Fruit fly (Drosophila melanogaster) whole organism, embryonic: ENCODE data around the gene Mst98Cb.
A peak's percentile ranks its signal among the peaks of the same experiment; 100 is the strongest.

Experiments used
- Aef1 ChIP-seq: fragments of 200-800 bp; sonication (Bioruptor generic); IDR thresholded peaks from 3 replicates; pipeline ENCODE4 v1.3.6; 2022; ENCODE audit warnings: missing biosample characterization, missing genetic modification characterization
- Atf3 ChIP-seq: fragments of 200-800 bp; sonication (Bioruptor generic); optimal IDR thresholded peaks from 3 replicates; lab custom pipeline; 2016; ENCODE audit warnings: missing biosample characterization, missing genetic modification characterization
- CG11093 ChIP-seq: fragments of 200-800 bp; sonication (Bioruptor generic); IDR thresholded peaks from 3 replicates; pipeline ENCODE4 v1.3.6; 2022; ENCODE audit warnings: missing biosample characterization, missing genetic modification characterization
- CG11398 ChIP-seq: fragments of 200-800 bp; sonication (Bioruptor generic); optimal IDR thresholded peaks from 2 replicates; lab custom pipeline; 2016; ENCODE audit warnings: missing biosample characterization, missing genetic modification characterization
- CG11696 ChIP-seq: fragments of 200-800 bp; sonication (Bioruptor generic); IDR thresholded peaks from 2 replicates; pipeline ENCODE4 v1.3.6; 2022; ENCODE audit warnings: missing biosample characterization, missing genetic modification characterization
- CG11723 ChIP-seq: fragments of 200-800 bp; sonication (Bioruptor generic); optimal IDR thresholded peaks from 2 replicates; lab custom pipeline; 2017; ENCODE audit warnings: missing biosample characterization, mild to moderate bottlenecking, missing genetic modification characterization
- CG1233 ChIP-seq: fragments of 200-800 bp; sonication (Bioruptor generic); optimal IDR thresholded peaks from 4 replicates; lab custom pipeline; 2018; ENCODE audit warnings: missing biosample characterization, mild to moderate bottlenecking, missing genetic modification characterization
- CG14441 ChIP-seq: fragments of 200-800 bp; sonication (Bioruptor generic); IDR thresholded peaks from 2 replicates; pipeline ENCODE4 v1.3.6; 2022; ENCODE audit warnings: missing biosample characterization, missing genetic modification characterization
- CG15011 ChIP-seq: fragments of 200-800 bp; sonication (Bioruptor generic); optimal IDR thresholded peaks from 3 replicates; lab custom pipeline; 2018; ENCODE audit warnings: missing biosample characterization, mild to moderate bottlenecking, missing genetic modification characterization
- CG15479 ChIP-seq: fragments of 200-800 bp; sonication (Bioruptor generic); optimal IDR thresholded peaks from 3 replicates; lab custom pipeline; 2019; ENCODE audit warnings: missing biosample characterization, mild to moderate bottlenecking, missing genetic modification characterization, moderate library complexity
- CG15696 ChIP-seq: fragments of 200-800 bp; sonication (Bioruptor generic); optimal IDR thresholded peaks from 2 replicates; lab custom pipeline; 2019; ENCODE audit warnings: missing biosample characterization, mild to moderate bottlenecking, missing genetic modification characterization, moderate library complexity
- CG17385 ChIP-seq: fragments of 200-800 bp; sonication (Bioruptor generic); optimal IDR thresholded peaks from 3 replicates; lab custom pipeline; 2018; ENCODE audit warnings: missing biosample characterization, mild to moderate bottlenecking, missing genetic modification characterization
- CG2120 ChIP-seq: fragments of 200-800 bp; sonication (Bioruptor generic); optimal IDR thresholded peaks from 3 replicates; lab custom pipeline; 2016; ENCODE audit warnings: missing biosample characterization, missing genetic modification characterization
- CG2875 ChIP-seq: fragments of 200-800 bp; sonication (Bioruptor generic); optimal IDR thresholded peaks from 2 replicates; lab custom pipeline; 2017; ENCODE audit warnings: missing biosample characterization, mild to moderate bottlenecking, missing genetic modification characterization, missing genetic modification reagents
- CG31224 ChIP-seq: fragments of 200-800 bp; sonication (Bioruptor generic); IDR thresholded peaks from 2 replicates; pipeline ENCODE4 v1.3.6; 2022; ENCODE audit warnings: missing biosample characterization, missing genetic modification characterization
- CG33213 ChIP-seq: fragments of 200-800 bp; sonication (Bioruptor generic); optimal IDR thresholded peaks from 3 replicates; lab custom pipeline; 2016; ENCODE audit warnings: missing biosample characterization, missing genetic modification characterization
- CG4424 ChIP-seq: fragments of 200-800 bp; sonication (Bioruptor generic); optimal IDR thresholded peaks from 3 replicates; lab custom pipeline; 2016; ENCODE audit warnings: missing biosample characterization, missing genetic modification characterization
- CG6683 ChIP-seq: fragments of 200-800 bp; sonication (Bioruptor generic); optimal IDR thresholded peaks from 2 replicates; lab custom pipeline; 2017; ENCODE audit warnings: missing biosample characterization, mild to moderate bottlenecking, missing genetic modification characterization, missing genetic modification reagents
- CG6689 ChIP-seq: fragments of 200-800 bp; sonication (Bioruptor generic); IDR thresholded peaks from 2 replicates; pipeline ENCODE4 v1.3.6; 2022; ENCODE audit warnings: missing biosample characterization, missing genetic modification characterization
- CG6854 ChIP-seq: fragments of 200-800 bp; sonication (Bioruptor generic); optimal IDR thresholded peaks from 3 replicates; lab custom pipeline; 2017; ENCODE audit warnings: missing biosample characterization, mild to moderate bottlenecking, missing genetic modification characterization
- CG8944 ChIP-seq: fragments of 200-800 bp; sonication (Bioruptor generic); optimal IDR thresholded peaks from 3 replicates; lab custom pipeline; 2016; ENCODE audit warnings: missing biosample characterization, missing genetic modification characterization
- CTCF ChIP-seq: fragments of 200-800 bp; sonication (Bioruptor generic); optimal IDR thresholded peaks from 2 replicates; lab custom pipeline; 2017; ENCODE audit warnings: missing biosample characterization, mild to moderate bottlenecking, missing genetic modification characterization, moderate library complexity
- Dfd ChIP-seq, 2 experiments: fragments of >200 bp; optimal IDR thresholded peaks; 2 replicates each; lab custom pipeline; 2017; ENCODE audit warnings: missing biosample characterization in 2 of 2, missing genetic modification characterization in 2 of 2
- Dll ChIP-seq: fragments of 200-800 bp; sonication (Bioruptor generic); IDR thresholded peaks from 4 replicates; pipeline ENCODE4 v1.3.6; 2022; ENCODE audit warnings: missing biosample characterization, missing genetic modification characterization; ENCODE audit not compliant: partially characterized antibody
- HHEX ChIP-seq: fragments of 200-800 bp; sonication (Bioruptor generic); optimal IDR thresholded peaks from 3 replicates; lab custom pipeline; 2017; ENCODE audit warnings: missing biosample characterization, mild to moderate bottlenecking, missing genetic modification characterization, missing genetic modification reagents
- Hr51 ChIP-seq, 2 experiments: fragments of 200-800 bp; sonication (Bioruptor generic); optimal IDR thresholded peaks; 2 replicates in 1 of 2; 3 replicates in 1 of 2; lab custom pipeline; 2016 to 2018; ENCODE audit warnings: missing biosample characterization in 2 of 2, missing genetic modification characterization in 2 of 2, mild to moderate bottlenecking in 1 of 2, moderate library complexity in 1 of 2
- Mrtf ChIP-seq: fragments of 200-800 bp; sonication (Bioruptor generic); IDR thresholded peaks from 3 replicates; pipeline ENCODE4 v1.3.6; 2022; ENCODE audit warnings: missing biosample characterization, missing genetic modification characterization
- Oaz ChIP-seq: fragments of 200-800 bp; sonication (Bioruptor generic); IDR thresholded peaks from 2 replicates; pipeline ENCODE4 v1.3.6; 2022; ENCODE audit warnings: missing biosample characterization, missing genetic modification characterization
- Scr ChIP-seq: fragments of 200-800 bp; sonication (Bioruptor generic); IDR thresholded peaks from 2 replicates; pipeline ENCODE4 v1.3.6; 2022; ENCODE audit warnings: missing biosample characterization, missing genetic modification characterization; ENCODE audit not compliant: partially characterized antibody
- Side ChIP-seq: fragments of 200-800 bp; sonication (Bioruptor generic); optimal IDR thresholded peaks from 2 replicates; lab custom pipeline; 2016; ENCODE audit warnings: missing biosample characterization, missing genetic modification characterization
- Spps ChIP-seq: fragments of 200-800 bp; sonication (Bioruptor generic); optimal IDR thresholded peaks from 2 replicates; lab custom pipeline; 2018; ENCODE audit warnings: missing biosample characterization, mild to moderate bottlenecking, missing genetic modification characterization
- amos ChIP-seq: fragments of 200-800 bp; sonication (Bioruptor generic); IDR thresholded peaks from 2 replicates; pipeline ENCODE4 v1.3.6; 2022; ENCODE audit warnings: missing biosample characterization, missing genetic modification characterization; ENCODE audit not compliant: partially characterized antibody
- ase ChIP-seq: fragments of 200-800 bp; sonication (Bioruptor generic); IDR thresholded peaks from 3 replicates; pipeline ENCODE4 v1.3.6; 2022; ENCODE audit warnings: missing biosample characterization, missing genetic modification characterization
- bbx ChIP-seq: fragments of 200-800 bp; sonication (Bioruptor generic); IDR thresholded peaks from 2 replicates; pipeline ENCODE4 v1.3.6; 2022; ENCODE audit warnings: missing biosample characterization, missing genetic modification characterization; ENCODE audit not compliant: partially characterized antibody
- cad ChIP-seq: fragments of >200 bp; optimal IDR thresholded peaks from 2 replicates; lab custom pipeline; 2017; ENCODE audit warnings: missing biosample characterization, missing genetic modification characterization
- chif ChIP-seq, 2 experiments: fragments of 200-800 bp; sonication (Bioruptor generic); optimal IDR thresholded peaks; 3 replicates each; lab custom pipeline; 2016; ENCODE audit warnings: missing biosample characterization in 2 of 2, missing genetic modification characterization in 2 of 2
- dati ChIP-seq: fragments of 200-800 bp; sonication (Bioruptor generic); IDR thresholded peaks from 2 replicates; pipeline ENCODE4 v1.3.6; 2022; ENCODE audit warnings: missing biosample characterization, missing genetic modification characterization
- dimm ChIP-seq: fragments of 200-800 bp; sonication (Bioruptor generic); IDR thresholded peaks from 2 replicates; pipeline ENCODE4 v1.3.6; 2022; ENCODE audit warnings: missing biosample characterization, missing genetic modification characterization
- ems ChIP-seq: fragments of 200-800 bp; sonication (Bioruptor generic); optimal IDR thresholded peaks from 3 replicates; lab custom pipeline; 2016; ENCODE audit warnings: missing biosample characterization, missing genetic modification characterization
- insv ChIP-seq, 2 experiments: fragments of 200-800 bp; sonication (Bioruptor generic); optimal IDR thresholded peaks; 3 replicates each; lab custom pipeline; 2016 to 2018; ENCODE audit warnings: missing biosample characterization in 2 of 2, missing genetic modification characterization in 2 of 2
- ken ChIP-seq: fragments of 200-800 bp; sonication (Bioruptor generic); IDR thresholded peaks from 3 replicates; pipeline ENCODE4 v1.3.6; 2022; ENCODE audit warnings: missing biosample characterization, missing genetic modification characterization
- klu ChIP-seq: fragments of 200-800 bp; sonication (Bioruptor generic); IDR thresholded peaks from 2 replicates; pipeline ENCODE4 v1.3.6; 2022; ENCODE audit warnings: missing biosample characterization, missing genetic modification characterization
- knrl ChIP-seq: fragments of 200-800 bp; sonication (Bioruptor generic); IDR thresholded peaks from 3 replicates; pipeline ENCODE4 v1.3.6; 2022; ENCODE audit warnings: missing biosample characterization, missing genetic modification characterization; ENCODE audit not compliant: partially characterized antibody
- lmd ChIP-seq: fragments of 200-800 bp; sonication (Bioruptor generic); IDR thresholded peaks from 2 replicates; pipeline ENCODE4 v1.3.6; 2022; ENCODE audit warnings: missing biosample characterization, missing genetic modification characterization
- nerfin-1 ChIP-seq: fragments of 200-800 bp; sonication (Bioruptor generic); optimal IDR thresholded peaks from 3 replicates; lab custom pipeline; 2019; ENCODE audit warnings: missing biosample characterization, mild to moderate bottlenecking, missing genetic modification characterization, moderate library complexity
- sd ChIP-seq: fragments of 200-800 bp; sonication (Bioruptor generic); optimal IDR thresholded peaks from 3 replicates; lab custom pipeline; 2018; ENCODE audit warnings: missing biosample characterization, mild to moderate bottlenecking, missing genetic modification characterization, moderate library complexity
- trem ChIP-seq: fragments of 200-800 bp; optimal IDR thresholded peaks from 3 replicates; lab custom pipeline; 2019; ENCODE audit warnings: missing biosample characterization, mild to moderate bottlenecking, missing genetic modification characterization, moderate library complexity
- z ChIP-seq: fragments of 200-800 bp; sonication (Bioruptor generic); IDR thresholded peaks from 3 replicates; pipeline ENCODE4 v1.3.6; 2022; ENCODE audit warnings: missing biosample characterization, missing genetic modification characterization
- zen2 ChIP-seq: fragments of 200-800 bp; sonication (Bioruptor generic); IDR thresholded peaks from 3 replicates; pipeline ENCODE4 v1.3.6; 2022; ENCODE audit warnings: missing biosample characterization, missing genetic modification characterization; ENCODE audit not compliant: partially characterized antibody
- zf30C ChIP-seq: fragments of 200-800 bp; sonication (Bioruptor generic); optimal IDR thresholded peaks from 3 replicates; lab custom pipeline; 2018; ENCODE audit warnings: missing biosample characterization, mild to moderate bottlenecking, missing genetic modification characterization

The Mst98Cb gene

dm6 chr3R:28336046-28336771, 43.6 kb downstream of the Mst98Cb start, which contains the start of gene larp (continued):
- peak; percentile 54 to 66 for TF ChIP-seq Hr51 (GFP tag; optimal IDR thresholded peaks at IDR 0.05; lab: Kevin White, UChicago)
- peak; percentile 85 for TF ChIP-seq CG2120 (GFP tag; lab: Kevin White, UChicago)
- no peak for TF ChIP-seq CG1233
- peak; percentile 42 for TF ChIP-seq ems (GFP tag; lab: Kevin White, UChicago)
- TF ChIP-seq Mrtf (GFP tag; lab: Robert Waterston, UW) = no peak
- TF ChIP-seq CG31224 = peak; percentile 50; the same call in 1 of the 2 replicates
- no peak for TF ChIP-seq CTCF
- peak; percentile 89 for TF ChIP-seq Dll
- peak; percentile 86 for TF ChIP-seq trem
- TF ChIP-seq zen2 = peak; percentile 83
- peak; percentile 43 for TF ChIP-seq CG17385 (GFP tag; lab: Kevin White, UChicago)
- no peak for TF ChIP-seq zf30C
- no peak for TF ChIP-seq CG15011 (GFP tag; lab: Kevin White, UChicago)
- no peak for TF ChIP-seq dimm
- peak; percentile 47 for TF ChIP-seq CG8944
- TF ChIP-seq cad = no peak
- no peak for TF ChIP-seq nerfin-1 (tag; lab: Kevin White, UChicago)
- peak; percentile 44 for TF ChIP-seq Atf3
- peak; percentile 35 to 69 for TF ChIP-seq chif (GFP tag; optimal IDR thresholded peaks at IDR 0.05; lab: Kevin White, UChicago)
- TF ChIP-seq insv (GFP tag; optimal IDR thresholded peaks at IDR 0.05; lab: Kevin White, UChicago) = no peak
- TF ChIP-seq CG6854 (GFP tag; lab: Kevin White, UChicago) = no peak
- peak; percentile 51 for TF ChIP-seq CG33213 (GFP tag; lab: Kevin White, UChicago)
- peak; percentile 30; the same call in 1 of the 2 replicates for TF ChIP-seq CG11696 (GFP tag; lab: Robert Waterston, UW)
- TF ChIP-seq Oaz (GFP tag; lab: Robert Waterston, UW) = no peak
- TF ChIP-seq lmd (GFP tag; lab: Robert Waterston, UW) = peak; percentile 76
- TF ChIP-seq CG6689 (GFP tag; lab: Robert Waterston, UW) = peak; percentile 63
- peak; percentile 76 for TF ChIP-seq CG4424
- no peak for TF ChIP-seq Side (GFP tag; lab: Kevin White, UChicago)
- TF ChIP-seq CG15479 (GFP tag; lab: Kevin White, UChicago) = peak; percentile 93
- TF ChIP-seq HHEX (GFP tag; lab: Kevin White, UChicago) = no peak
- TF ChIP-seq z = no peak
- peak; percentile 97 for TF ChIP-seq knrl
- no peak for TF ChIP-seq Dfd (GFP tag; optimal IDR thresholded peaks at IDR 0.05; lab: Kevin White, UChicago)
- no peak for TF ChIP-seq CG2875
- TF ChIP-seq CG15696 (tag; lab: Kevin White, UChicago) = peak; percentile 64
- TF ChIP-seq ase (GFP tag; lab: Robert Waterston, UW) = peak; percentile 57; the same call in 1 of the 3 replicates
- TF ChIP-seq Spps (tag; lab: Kevin White, UChicago) = no peak
- peak; percentile 14; the same call in 1 of the 2 replicates for TF ChIP-seq klu (GFP tag; lab: Robert Waterston, UW)
- peak; percentile 36; the same call in 1 of the 3 replicates for TF ChIP-seq CG11093 (GFP tag; lab: Robert Waterston, UW)
- peak; percentile 80 for TF ChIP-seq ken (GFP tag; lab: Robert Waterston, UW)
- TF ChIP-seq amos (GFP tag; lab: Robert Waterston, UW) = peak; percentile 98; the same call in 1 of the 2 replicates
- TF ChIP-seq Scr (GFP tag; lab: Robert Waterston, UW) = peak; percentile 96
- TF ChIP-seq CG11723 = peak; percentile 33
- no peak for TF ChIP-seq CG6683 (GFP tag; lab: Kevin White, UChicago)
- no peak for TF ChIP-seq dati
- no peak for TF ChIP-seq CG11398 (GFP tag; lab: Kevin White, UChicago)
- peak; percentile 44; the same call in 2 of the 3 replicates for TF ChIP-seq Aef1 (GFP tag; lab: Robert Waterston, UW)
- TF ChIP-seq sd (tag; lab: Kevin White, UChicago) = peak; percentile 23
- peak; percentile 97 for TF ChIP-seq bbx (GFP tag; lab: Robert Waterston, UW)
- peak; percentile 80 for TF ChIP-seq CG14441 (GFP tag; lab: Robert Waterston, UW)
